Worm (Caenorhabditis elegans) whole organism, midembryonic: ENCODE data around the gene dnj-2.
A peak's percentile ranks its signal among the peaks of the same experiment; 100 is the strongest.

Experiments used
- T22C8.4 ChIP-seq: fragments of 200-800 bp; sonication (Bioruptor generic); IDR thresholded peaks from 2 replicates; pipeline ENCODE4 v1.3.6; 2022; ENCODE audit warnings: missing genetic modification characterization, missing compliant biosample characterization
- cog-1 ChIP-seq: sonication (generic microtip); optimal IDR thresholded peaks from 2 replicates; lab custom pipeline; 2016; ENCODE audit warnings: missing genetic modification characterization, missing compliant biosample characterization
- flt-1 ChIP-seq: fragments of 200-800 bp; sonication (Bioruptor generic); IDR thresholded peaks from 2 replicates; pipeline ENCODE4 v1.3.6; 2022; ENCODE audit warnings: missing genetic modification characterization, missing compliant biosample characterization
- klf-2 ChIP-seq: fragments of 200-800 bp; sonication (Bioruptor generic); conservative IDR thresholded peaks from 2 replicates; pipeline ENCODE4 v1.3.6; 2022; ENCODE audit warnings: missing genetic modification reagents, missing genetic modification characterization, missing compliant biosample characterization
- med-1 ChIP-seq: sonication (generic microtip); optimal IDR thresholded peaks from 2 replicates; lab custom pipeline; 2017; ENCODE audit warnings: missing genetic modification characterization, mild to moderate bottlenecking, missing compliant biosample characterization, antibody characterized with exemption, missing genetic modification reagents; ENCODE audit not compliant: insufficient read depth
- ref-1 ChIP-seq: fragments of 200-800 bp; sonication (Bioruptor generic); conservative IDR thresholded peaks from 2 replicates; pipeline ENCODE4 v1.3.6; 2022; ENCODE audit warnings: missing genetic modification reagents, missing genetic modification characterization, missing compliant biosample characterization
- tab-1 ChIP-seq: fragments of 200-800 bp; sonication (Bioruptor generic); IDR thresholded peaks from 2 replicates; pipeline ENCODE4 v1.3.6; 2022; ENCODE audit warnings: missing genetic modification characterization, missing compliant biosample characterization
- ztf-23 ChIP-seq: fragments of 200-800 bp; sonication (Bioruptor generic); IDR thresholded peaks from 2 replicates; pipeline ENCODE4 v1.3.6; 2022; ENCODE audit warnings: missing genetic modification reagents, missing genetic modification characterization, missing compliant biosample characterization
- ztf-29 ChIP-seq: fragments of 200-800 bp; sonication (Bioruptor generic); IDR thresholded peaks from 2 replicates; pipeline ENCODE4 v1.3.6; 2022; ENCODE audit warnings: missing genetic modification reagents, missing genetic modification characterization, missing compliant biosample characterization

dnj-2 gene

ce11 chrIV:11306548-11306947 is 7.2 kb downstream of the dnj-2 start, which contains the start of gene B0035.13:
B0035.13 (minus strand) TSS chrIV:11306720.
- TF ChIP-seq ztf-29 (GFP tag; lab: Robert Waterston, UW) = no peak
- no peak for TF ChIP-seq med-1 (GFP tag; lab: Kevin White, UChicago)
- TF ChIP-seq cog-1 (tag; lab: Kevin White, UChicago) = no peak
- TF ChIP-seq T22C8.4 = no peak
- TF ChIP-seq tab-1 (GFP tag; lab: Robert Waterston, UW) = no peak
- TF ChIP-seq ref-1 = no peak
- no peak for TF ChIP-seq klf-2 (GFP tag; lab: Robert Waterston, UW)
- no peak for TF ChIP-seq ztf-23 (GFP tag; lab: Robert Waterston, UW)
- no peak for TF ChIP-seq flt-1 (GFP tag; lab: Robert Waterston, UW)

ce11 chrIV:11304970-11305369 is 8.8 kb downstream of the dnj-2 start:
- TF ChIP-seq ztf-29 (GFP tag; lab: Robert Waterston, UW) = no peak
- TF ChIP-seq cog-1 (tag; lab: Kevin White, UChicago) = no peak
- no peak for TF ChIP-seq T22C8.4
- TF ChIP-seq flt-1 (GFP tag; lab: Robert Waterston, UW) = no peak
- TF ChIP-seq tab-1 (GFP tag; lab: Robert Waterston, UW) = no peak
- no peak for TF ChIP-seq ref-1
- TF ChIP-seq ztf-23 (GFP tag; lab: Robert Waterston, UW) = no peak
- TF ChIP-seq klf-2 (GFP tag; lab: Robert Waterston, UW) = no peak

- TF ChIP-seq cog-1 (tag; lab: Kevin White, UChicago) (no peak), med-1 (GFP tag; lab: Kevin White, UChicago) (no peak), T22C8.4 (peak; percentile 63), flt-1 (GFP tag; lab: Robert Waterston, UW) (no peak)
These were observed 15.4 kb downstream of the dnj-2 start, which contains the start of the genes B0035.15 and dnj-1 for ce11 chrIV:11298154-11299086. B0035.15 (minus strand) TSS chrIV:11298252. dnj-1 (plus strand) TSS chrIV:11299036.

ce11 chrIV:11296787-11297186 is 17.0 kb downstream of the dnj-2 start, which contains the start of gene mttu-1:
mttu-1 (minus strand) TSS chrIV:11296887.
- TF ChIP-seq ztf-29 (GFP tag; lab: Robert Waterston, UW) (no peak), med-1 (GFP tag; lab: Kevin White, UChicago) (no peak), klf-2 (GFP tag; lab: Robert Waterston, UW) (no peak), T22C8.4 (no peak)

- no peak for TF ChIP-seq T22C8.4
- TF ChIP-seq tab-1 (GFP tag; lab: Robert Waterston, UW) = no peak
- TF ChIP-seq flt-1 (GFP tag; lab: Robert Waterston, UW) = no peak
- no peak for TF ChIP-seq ztf-23 (GFP tag; lab: Robert Waterston, UW)
- no peak for TF ChIP-seq cog-1 (tag; lab: Kevin White, UChicago)
- TF ChIP-seq ztf-29 (GFP tag; lab: Robert Waterston, UW) = no peak
- TF ChIP-seq ref-1 = no peak
- no peak for TF ChIP-seq med-1 (GFP tag; lab: Kevin White, UChicago)
- TF ChIP-seq klf-2 (GFP tag; lab: Robert Waterston, UW) = no peak
These were observed 24.8 kb downstream of the dnj-2 start for ce11 chrIV:11288965-11289364.

- TF ChIP-seq ztf-23 (GFP tag; lab: Robert Waterston, UW) (no peak), med-1 (GFP tag; lab: Kevin White, UChicago) (no peak), ztf-29 (GFP tag; lab: Robert Waterston, UW) (no peak), klf-2 (GFP tag; lab: Robert Waterston, UW) (no peak), tab-1 (GFP tag; lab: Robert Waterston, UW) (no peak), cog-1 (tag; lab: Kevin White, UChicago) (no peak), flt-1 (GFP tag; lab: Robert Waterston, UW) (no peak), T22C8.4 (no peak), ref-1 (no peak)
These were observed 26.3 kb downstream of the dnj-2 start, which contains the start of gene F54D1.6 for ce11 chrIV:11287511-11287910. F54D1.6 (plus strand) TSS chrIV:11287811.

- TF ChIP-seq med-1 (GFP tag; lab: Kevin White, UChicago) (no peak), flt-1 (GFP tag; lab: Robert Waterston, UW) (no peak), ztf-23 (GFP tag; lab: Robert Waterston, UW) (no peak), ref-1 (no peak), ztf-29 (GFP tag; lab: Robert Waterston, UW) (no peak), cog-1 (tag; lab: Kevin White, UChicago) (no peak), klf-2 (GFP tag; lab: Robert Waterston, UW) (no peak), T22C8.4 (no peak), tab-1 (GFP tag; lab: Robert Waterston, UW) (no peak)
These were observed 27.7 kb downstream of the dnj-2 start for ce11 chrIV:11286112-11286511.

ce11 chrIV:11285239-11285638 is 28.5 kb downstream of the dnj-2 start:
- TF ChIP-seq cog-1 (tag; lab: Kevin White, UChicago) = no peak
- TF ChIP-seq ref-1 = no peak
- no peak for TF ChIP-seq med-1 (GFP tag; lab: Kevin White, UChicago)
- TF ChIP-seq ztf-29 (GFP tag; lab: Robert Waterston, UW) = no peak
- TF ChIP-seq klf-2 (GFP tag; lab: Robert Waterston, UW) = no peak

ce11 chrIV:11284102-11284531 is 29.7 kb downstream of the dnj-2 start:
- TF ChIP-seq ref-1 = no peak
- TF ChIP-seq klf-2 (GFP tag; lab: Robert Waterston, UW) = no peak
- TF ChIP-seq med-1 (GFP tag; lab: Kevin White, UChicago) = no peak
- no peak for TF ChIP-seq tab-1 (GFP tag; lab: Robert Waterston, UW)
- no peak for TF ChIP-seq ztf-29 (GFP tag; lab: Robert Waterston, UW)
- TF ChIP-seq flt-1 (GFP tag; lab: Robert Waterston, UW) = no peak
